Worm (Caenorhabditis elegans) whole organism, L4 larva: ENCODE data around the gene scl-26.

ENCODE experiments used
- T20F7.1 ChIP-seq: fragments of 200-800 bp; sonication (Bioruptor generic); optimal IDR thresholded peaks from 2 replicates; lab custom pipeline; 2018; ENCODE audit warnings: mild to moderate bottlenecking, missing genetic modification characterization, missing compliant biosample characterization
- ama-1 ChIP-seq: fragments of 150-350 bp; optimal IDR thresholded peaks from 2 replicates; lab custom pipeline; 2014; ENCODE audit warnings: inconsistent platforms, mixed read lengths
- dve-1 ChIP-seq: sonication (generic microtip); optimal IDR thresholded peaks from 2 replicates; lab custom pipeline; 2017; ENCODE audit warnings: antibody characterized with exemption, mild to moderate bottlenecking, missing genetic modification characterization, missing compliant biosample characterization; ENCODE audit not compliant: insufficient read depth
- lin-39 ChIP-seq: fragments of 150-350 bp; optimal IDR thresholded peaks from 2 replicates; lab custom pipeline; 2014; ENCODE audit warnings: missing biosample characterization, missing genetic modification reagents, missing genetic modification characterization
- nhr-28 ChIP-seq: fragments of 150-350 bp; optimal IDR thresholded peaks from 2 replicates; lab custom pipeline; 2014; ENCODE audit warnings: missing biosample characterization, missing genetic modification characterization
- nhr-48 ChIP-seq: sonication (generic microtip); optimal IDR thresholded peaks from 2 replicates; lab custom pipeline; 2016; ENCODE audit warnings: mild to moderate bottlenecking, missing genetic modification characterization, missing compliant biosample characterization
- nhr-76 ChIP-seq: fragments of 150-350 bp; optimal IDR thresholded peaks from 2 replicates; lab custom pipeline; 2014; ENCODE audit warnings: missing biosample characterization, missing genetic modification characterization
- snpc-4 ChIP-seq: fragments of 150-350 bp; optimal IDR thresholded peaks from 2 replicates; lab custom pipeline; 2014; ENCODE audit warnings: missing biosample characterization, missing genetic modification characterization

ce11 chrV:7639787-7640186 lies 38.4 kb upstream of the scl-26 start, which contains the start of gene F07C4.10:
- TF ChIP-seq T20F7.1 (GFP tag; lab: Kevin White, UChicago) (no peak), lin-39 (tag; lab: Kevin White, UChicago) (no peak), nhr-28 (no peak), nhr-48 (no peak), ama-1 (lab: Kevin White, UChicago) (no peak), nhr-76 (tag; lab: Kevin White, UChicago) (no peak), dve-1 (no peak), snpc-4 (tag; lab: Kevin White, UChicago) (no peak)
